Fruit fly (Drosophila melanogaster): ENCODE results near the gene CG33689.

CG33689 gene

dm6 chr3L:16193851-16194709, 5.9 kb upstream of the CG33689 start (continued):
- TF ChIP-seq Hr51 (GFP tag; optimal IDR thresholded peaks at IDR 0.05) (no peak), CoRest (tag; optimal IDR thresholded peaks at IDR 0.05) (peak; percentile 18), ara (GFP tag; IDR thresholded peaks at IDR 0.05) (peak; percentile 24; the same call in 1 of the 2 replicates), z (GFP tag; IDR thresholded peaks at IDR 0.05) (no peak), Bdp1 (GFP tag; optimal IDR thresholded peaks at IDR 0.05) (no peak), crp (GFP tag; optimal IDR thresholded peaks at IDR 0.05) (no peak), salm (tag; optimal IDR thresholded peaks at IDR 0.05) (peak; percentile 48), corto (GFP tag; optimal IDR thresholded peaks at IDR 0.05) (peak; percentile 45), HLHmδ (GFP tag; optimal IDR thresholded peaks at IDR 0.05) (peak; percentile 62), kah (GFP tag; optimal IDR thresholded peaks at IDR 0.05) (peak; percentile 14), cad (GFP tag; optimal IDR thresholded peaks at IDR 0.05) (no peak), jigr1 (GFP tag; IDR thresholded peaks at IDR 0.05) (no peak), fd64A (GFP tag; optimal IDR thresholded peaks at IDR 0.05) (peak; percentile 78), CG9215 (GFP tag; IDR thresholded peaks at IDR 0.05) (no peak), vfl (GFP tag; optimal IDR thresholded peaks at IDR 0.05) (no peak), az2 (GFP tag; optimal IDR thresholded peaks at IDR 0.05) (no peak), odd (GFP tag; optimal IDR thresholded peaks at IDR 0.05) (peak; percentile 41), dysf (GFP tag; IDR thresholded peaks at IDR 0.05) (0 out of 3 replicates have a peak, but pooled peaks have one; percentile 11), ttk (GFP tag; IDR thresholded peaks at IDR 0.05) (no peak), Ada2b (GFP tag; IDR thresholded peaks at IDR 0.05) (no peak), HHEX (GFP tag; optimal IDR thresholded peaks at IDR 0.05) (peak; percentile 8), Dfd (GFP tag; optimal IDR thresholded peaks at IDR 0.05) (no peak), CG32772 (GFP tag; IDR thresholded peaks at IDR 0.05) (no peak), CG12104 (GFP tag; optimal IDR thresholded peaks at IDR 0.05) (no peak), gsb-n (tag; optimal IDR thresholded peaks at IDR 0.05) (peak; percentile 59), CG4424 (GFP tag; optimal IDR thresholded peaks at IDR 0.05) (peak; percentile 27), her (GFP tag; optimal IDR thresholded peaks at IDR 0.05) (no peak), abd-A (tag; optimal IDR thresholded peaks at IDR 0.05) (no peak), CG8944 (GFP tag; optimal IDR thresholded peaks at IDR 0.05) (no peak), Ravus (GFP tag; IDR thresholded peaks at IDR 0.05) (no peak), Dll (GFP tag; IDR thresholded peaks at IDR 0.05; ENCODE audit: partially characterized antibody) (no peak), CG3163 (GFP tag; optimal IDR thresholded peaks at IDR 0.05) (no peak), peb (GFP tag; IDR thresholded peaks at IDR 0.05) (no peak), Sry-δ (GFP tag; optimal IDR thresholded peaks at IDR 0.05) (no peak), Max (GFP tag; optimal IDR thresholded peaks at IDR 0.05) (no peak), CG7786 (GFP tag; optimal IDR thresholded peaks at IDR 0.05) (no peak), sisA (GFP tag; IDR thresholded peaks at IDR 0.05) (no peak), HLH3B (GFP tag; IDR thresholded peaks at IDR 0.05) (no peak), CG18619 (GFP tag; optimal IDR thresholded peaks at IDR 0.05) (peak; percentile 14), gem (tag; optimal IDR thresholded peaks at IDR 0.05) (peak; percentile 41), CG10959 (GFP tag; IDR thresholded peaks at IDR 0.05) (no peak), CG1529 (GFP tag; optimal IDR thresholded peaks at IDR 0.05) (peak; percentile 53), CG2678 (tag; optimal IDR thresholded peaks at IDR 0.05) (peak; percentile 21), vvl (GFP tag; IDR thresholded peaks at IDR 0.05) (no peak), CG18599 (GFP tag; optimal IDR thresholded peaks at IDR 0.05) (no peak), nom (GFP tag; optimal IDR thresholded peaks at IDR 0.05) (peak; percentile 85), CG3838 (GFP tag; optimal IDR thresholded peaks at IDR 0.05) (no peak), CG34422 (GFP tag; IDR thresholded peaks at IDR 0.05) (no peak), Dip3 (GFP tag; optimal IDR thresholded peaks at IDR 0.05) (no peak), dmrt99B (tag; optimal IDR thresholded peaks at IDR 0.05) (no peak)
